Worm (Caenorhabditis elegans) whole organism, mixed stage, embryonic: ENCODE data around the gene gfat-1.

Source experiments
- elt-1 ChIP-seq: sonication (generic microtip); optimal IDR thresholded peaks from 2 replicates; lab custom pipeline; 2017; ENCODE audit warnings: missing genetic modification characterization, mild to moderate bottlenecking, missing compliant biosample characterization, antibody characterized with exemption, moderate library complexity, borderline replicate concordance; ENCODE audit not compliant: insufficient read depth
- mep-1 ChIP-seq: fragments of 150-350 bp; optimal IDR thresholded peaks from 2 replicates; lab custom pipeline; 2017; ENCODE audit warnings: missing biosample characterization, missing genetic modification reagents, missing genetic modification characterization, inconsistent platforms
- nhr-12 ChIP-seq: fragments of 150-350 bp; optimal IDR thresholded peaks from 2 replicates; lab custom pipeline; 2014; ENCODE audit warnings: missing biosample characterization, missing genetic modification characterization
- nhr-237 ChIP-seq: fragments of 150-350 bp; optimal IDR thresholded peaks from 2 replicates; lab custom pipeline; 2014; ENCODE audit warnings: missing biosample characterization, missing genetic modification characterization
- nhr-28 ChIP-seq: fragments of 150-350 bp; optimal IDR thresholded peaks from 2 replicates; lab custom pipeline; 2014; ENCODE audit warnings: missing biosample characterization, missing genetic modification characterization
- unc-39 ChIP-seq: fragments of 150-350 bp; optimal IDR thresholded peaks from 2 replicates; lab custom pipeline; 2014; ENCODE audit warnings: missing biosample characterization, missing genetic modification characterization
- unc-62 ChIP-seq: fragments of 150-350 bp; optimal IDR thresholded peaks from 2 replicates; lab custom pipeline; 2014; ENCODE audit warnings: missing biosample characterization, missing genetic modification reagents, missing genetic modification characterization

DNA sequence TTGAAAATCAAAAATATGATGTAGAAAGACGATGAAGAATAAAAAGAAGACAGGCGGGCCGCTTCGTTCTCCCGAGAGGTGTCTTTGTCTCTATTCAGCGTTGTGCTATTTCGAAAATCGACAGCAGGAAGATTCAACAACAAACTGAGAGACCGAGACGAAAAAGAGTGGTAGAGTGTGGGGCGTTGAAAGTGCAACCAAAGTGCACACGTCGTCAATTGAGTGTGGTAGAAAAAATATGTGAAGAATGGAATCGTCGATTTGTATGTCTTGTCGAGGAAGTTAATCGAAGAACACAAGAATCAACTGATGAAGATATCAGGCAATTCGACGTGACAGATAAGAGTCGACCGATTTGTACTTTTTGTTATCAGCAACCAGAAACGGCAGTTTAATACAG, 24.0 kb upstream of the gfat-1 start:
- no peak for TF ChIP-seq nhr-28 (tag; lab: Kevin White, UChicago)
- TF ChIP-seq unc-62 (GFP tag; lab: Kevin White, UChicago) = no peak
- TF ChIP-seq unc-39 (tag; lab: Kevin White, UChicago) = no peak
- no peak for TF ChIP-seq nhr-12 (tag; lab: Kevin White, UChicago)
- no peak for TF ChIP-seq mep-1 (tag; lab: Kevin White, UChicago)
- TF ChIP-seq nhr-237 (tag; lab: Kevin White, UChicago) = no peak
- no peak for TF ChIP-seq elt-1 (tag; lab: Kevin White, UChicago)
